Worm (Caenorhabditis elegans): ENCODE results near the gene his-72.

his-72 gene

DNA sequence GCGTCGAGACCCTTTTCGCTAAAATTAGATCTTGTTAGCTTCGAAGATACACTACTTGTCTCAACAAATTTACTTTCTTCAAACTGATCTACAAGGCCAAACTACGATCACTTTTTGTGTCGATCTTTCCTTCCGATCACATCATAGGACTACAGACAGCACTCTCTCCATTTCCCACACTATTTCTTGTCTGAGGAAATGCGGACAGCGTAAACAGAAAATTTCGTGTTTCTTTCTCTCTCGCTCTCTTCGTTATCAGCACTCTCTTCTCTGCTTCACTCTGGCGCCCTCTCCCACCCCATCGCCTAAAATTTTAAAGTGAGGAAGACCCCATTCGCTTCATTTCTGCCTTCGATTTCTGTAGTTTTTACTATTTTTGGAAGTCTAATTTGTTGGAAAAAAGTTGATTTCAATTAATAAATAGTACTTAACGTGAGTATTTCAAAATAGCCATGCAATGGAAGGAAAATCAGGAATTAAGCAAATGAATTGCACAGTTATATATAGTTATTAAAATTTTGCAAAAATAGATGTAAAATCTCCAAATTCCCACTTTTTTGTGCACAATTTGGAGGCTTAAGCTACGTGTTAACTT, 33.4 kb downstream of the his-72 start (continued):
- TF ChIP-seq daf-16 (GFP tag; optimal IDR thresholded peaks at IDR 0.05) (peak in 1 of 2 experiments; percentile 24), daf-16 (tag; optimal IDR thresholded peaks at IDR 0.05) (peak; percentile 98), F26F4.8 (GFP tag; conservative IDR thresholded peaks at IDR 0.05) (no peak), mxl-3 (GFP tag; optimal IDR thresholded peaks at IDR 0.05) (peak; percentile 55), F49E8.2 (tag; optimal IDR thresholded peaks at IDR 0.05; ENCODE audit: borderline replicate concordance) (no peak), ceh-62 (tag; optimal IDR thresholded peaks at IDR 0.05) (no peak), nhr-102 (tag; optimal IDR thresholded peaks at IDR 0.05) (peak; percentile 12), unc-62 (GFP tag; optimal IDR thresholded peaks at IDR 0.05 in 1 of 2) (peak in 1 of 2 experiments; percentile 58), unc-62 (tag; optimal IDR thresholded peaks at IDR 0.05) (no peak), lsy-2 (tag; optimal IDR thresholded peaks at IDR 0.05) (peak in 1 of 2 experiments; percentile 65), hif-1 (tag; optimal IDR thresholded peaks at IDR 0.05) (no peak), snpc-1.2 (GFP tag; IDR thresholded peaks at IDR 0.05) (no peak), lin-15B (tag; optimal IDR thresholded peaks at IDR 0.05) (no peak), Y48G9A.11 (GFP tag; IDR thresholded peaks at IDR 0.05) (no peak), skn-1 (tag; optimal IDR thresholded peaks at IDR 0.05) (no peak), dve-1 (tag; optimal IDR thresholded peaks at IDR 0.05; ENCODE audit: insufficient read depth) (peak; percentile 87), tag-97 (GFP tag; IDR thresholded peaks at IDR 0.05) (no peak), hlh-30 (tag; optimal IDR thresholded peaks at IDR 0.05; ENCODE audit: insufficient read depth) (peak; percentile 89), nhr-28 (tag; optimal IDR thresholded peaks at IDR 0.05) (peak; percentile 97), duxl-1 (tag; optimal IDR thresholded peaks at IDR 0.05; ENCODE audit: poor library complexity) (peak; percentile 32), nhr-77 (tag; optimal IDR thresholded peaks at IDR 0.05) (peak; percentile 60), daf-19 (GFP tag; conservative IDR thresholded peaks at IDR 0.05) (no peak), ztf-11 (tag; optimal IDR thresholded peaks at IDR 0.05) (no peak), dpl-1 (GFP tag; optimal IDR thresholded peaks at IDR 0.05) (peak; percentile 53), fkh-10 (GFP tag; optimal IDR thresholded peaks at IDR 0.05) (no peak), ama-1 (optimal IDR thresholded peaks at IDR 0.05) (no peak)

- TF ChIP-seq zag-1 (tag; optimal IDR thresholded peaks at IDR 0.05), result no peak
- TF ChIP-seq zfp-3 (GFP tag; conservative IDR thresholded peaks at IDR 0.05), result no peak
- TF ChIP-seq zip-11 (GFP tag; IDR thresholded peaks at IDR 0.05), result no peak
- no peak for TF ChIP-seq Y5F2A.4 (GFP tag; optimal IDR thresholded peaks at IDR 0.05)
- no peak for TF ChIP-seq nhr-48 (tag; optimal IDR thresholded peaks at IDR 0.05)
- TF ChIP-seq pqm-1 (tag; optimal IDR thresholded peaks at IDR 0.05), result no peak
- TF ChIP-seq lim-7 (GFP tag; IDR thresholded peaks at IDR 0.05), result no peak
- no peak for TF ChIP-seq mes-2 (tag; optimal IDR thresholded peaks at IDR 0.05; ENCODE audit: poor library complexity, severe bottlenecking)
Observed at ce11 chrIII:12334268-12334667, 34.6 kb downstream of the his-72 start.

ce11 chrIII:12333445-12333844, 35.4 kb downstream of the his-72 start, which contains the start of gene zip-1:
TSS of gene zip-1 (plus strand) at chrIII:12333745.
- no peak for TF ChIP-seq ces-1 (GFP tag; optimal IDR thresholded peaks at IDR 0.05)
- TF ChIP-seq spr-1 (tag; optimal IDR thresholded peaks at IDR 0.05), result no peak
- no peak for TF ChIP-seq attf-4 (tag; optimal IDR thresholded peaks at IDR 0.05)
- no peak for TF ChIP-seq nhr-25 (tag; optimal IDR thresholded peaks at IDR 0.05; ENCODE audit: borderline replicate concordance, insufficient read depth)
- no peak for TF ChIP-seq dmd-8 (GFP tag; IDR thresholded peaks at IDR 0.05)
- TF ChIP-seq dmd-9 (GFP tag; IDR thresholded peaks at IDR 0.05), result no peak
- no peak for TF ChIP-seq D1046.2 (GFP tag; IDR thresholded peaks at IDR 0.05)
- TF ChIP-seq hmg-1.1 (GFP tag; IDR thresholded peaks at IDR 0.05), result no peak
- no peak for TF ChIP-seq ctbp-1 (GFP tag; IDR thresholded peaks at IDR 0.05)
- no peak for TF ChIP-seq hlh-11 (tag; optimal IDR thresholded peaks at IDR 0.05)
- no peak for TF ChIP-seq pha-4 (GFP tag; IDR thresholded peaks at IDR 0.05)
- no peak for TF ChIP-seq pha-4 (tag; optimal IDR thresholded peaks at IDR 0.05)
- TF ChIP-seq lir-3 (tag; optimal IDR thresholded peaks at IDR 0.05), result no peak
- TF ChIP-seq mep-1 (tag; optimal IDR thresholded peaks at IDR 0.05), result no peak
- no peak for TF ChIP-seq ceh-44 (GFP tag; IDR thresholded peaks at IDR 0.05)
- no peak for TF ChIP-seq ZK546.5 (tag; optimal IDR thresholded peaks at IDR 0.05)
- no peak for TF ChIP-seq lim-7 (GFP tag; IDR thresholded peaks at IDR 0.05)
- no peak for TF ChIP-seq set-16 (GFP tag; IDR thresholded peaks at IDR 0.05)

Measured in whole organism, L4 larva.